Worm (Caenorhabditis elegans) whole organism, young adult: ENCODE data around the gene mrpl-41.

ENCODE experiments used
- B0019.2 ChIP-seq: fragments of 200-800 bp; sonication (Bioruptor generic); conservative IDR thresholded peaks from 2 replicates; pipeline ENCODE4 v1.3.6; 2022; ENCODE audit warnings: missing genetic modification reagents, missing genetic modification characterization, missing compliant biosample characterization
- C06A6.2 ChIP-seq: fragments of 200-800 bp; sonication (Bioruptor generic); conservative IDR thresholded peaks from 2 replicates; pipeline ENCODE4 v1.3.6; 2022; ENCODE audit warnings: missing genetic modification characterization, missing compliant biosample characterization
- C17E4.6 ChIP-seq: fragments of 200-800 bp; sonication (Bioruptor generic); IDR thresholded peaks from 2 replicates; pipeline ENCODE4 v1.3.6; 2022; ENCODE audit warnings: missing genetic modification reagents, missing genetic modification characterization, missing compliant biosample characterization
- F10E7.11 ChIP-seq: sonication (generic microtip); optimal IDR thresholded peaks from 2 replicates; lab custom pipeline; 2017; ENCODE audit warnings: mild to moderate bottlenecking, missing genetic modification characterization, moderate library complexity, missing compliant biosample characterization
- F23B12.7 ChIP-seq: sonication (generic microtip); optimal IDR thresholded peaks from 2 replicates; lab custom pipeline; 2017; ENCODE audit warnings: missing genetic modification characterization, mild to moderate bottlenecking, missing compliant biosample characterization, antibody characterized with exemption, moderate library complexity; ENCODE audit not compliant: insufficient read depth
- F39B2.1 ChIP-seq: fragments of 200-800 bp; sonication (Bioruptor generic); IDR thresholded peaks from 2 replicates; pipeline ENCODE4 v1.3.6; 2022; ENCODE audit warnings: missing genetic modification reagents, missing genetic modification characterization, missing compliant biosample characterization
- F52B5.7 ChIP-seq: sonication (generic microtip); optimal IDR thresholded peaks from 2 replicates; lab custom pipeline; 2016; ENCODE audit warnings: mild to moderate bottlenecking, missing genetic modification characterization, missing compliant biosample characterization
- F57C9.4 ChIP-seq: sonication (generic microtip); optimal IDR thresholded peaks from 2 replicates; lab custom pipeline; 2017; ENCODE audit warnings: mild to moderate bottlenecking, missing genetic modification characterization, missing compliant biosample characterization
- K12H6.12 ChIP-seq: fragments of 200-800 bp; sonication (Bioruptor generic); optimal IDR thresholded peaks from 2 replicates; lab custom pipeline; 2018; ENCODE audit warnings: mild to moderate bottlenecking, missing genetic modification characterization, missing compliant biosample characterization
- Y79H2A.3 ChIP-seq: fragments of 200-800 bp; sonication (Bioruptor generic); conservative IDR thresholded peaks from 2 replicates; pipeline ENCODE4 v1.3.6; 2022; ENCODE audit warnings: missing genetic modification reagents, missing genetic modification characterization, missing compliant biosample characterization
- akir-1 ChIP-seq: fragments of 200-800 bp; sonication (Bioruptor generic); optimal IDR thresholded peaks from 2 replicates; lab custom pipeline; 2018; ENCODE audit warnings: mild to moderate bottlenecking, missing genetic modification characterization, moderate library complexity, missing compliant biosample characterization
- aptf-2 ChIP-seq: fragments of 200-800 bp; sonication (Bioruptor generic); conservative IDR thresholded peaks from 2 replicates; pipeline ENCODE4 v1.3.6; 2022; ENCODE audit warnings: missing genetic modification reagents, missing genetic modification characterization, missing compliant biosample characterization
- aptf-3 ChIP-seq: fragments of 200-800 bp; sonication (Bioruptor generic); IDR thresholded peaks from 2 replicates; pipeline ENCODE4 v1.3.6; 2022; ENCODE audit warnings: missing genetic modification characterization, missing compliant biosample characterization
- athp-1 ChIP-seq: sonication (generic microtip); optimal IDR thresholded peaks from 2 replicates; lab custom pipeline; 2017; ENCODE audit warnings: mild to moderate bottlenecking, missing genetic modification characterization, missing compliant biosample characterization
- attf-6 ChIP-seq: fragments of 200-800 bp; sonication (Bioruptor generic); IDR thresholded peaks from 2 replicates; pipeline ENCODE4 v1.3.6; 2022; ENCODE audit warnings: missing genetic modification reagents, missing genetic modification characterization, missing compliant biosample characterization
- ccch-3 ChIP-seq: fragments of 200-800 bp; sonication (Bioruptor generic); optimal IDR thresholded peaks from 2 replicates; lab custom pipeline; 2018; ENCODE audit warnings: mild to moderate bottlenecking, missing genetic modification characterization, missing compliant biosample characterization
- cebp-1 ChIP-seq, 2 experiments: fragments of 200-800 bp in 1 of 2; sonication (Bioruptor generic) in 1 of 2; sonication (generic microtip) in 1 of 2; IDR thresholded peaks in 1 of 2; optimal IDR thresholded peaks in 1 of 2; 2 replicates each; pipeline versions ENCODE4 v1.3.6 to Lab custom; 2017 to 2022; ENCODE audit warnings: missing compliant biosample characterization in 2 of 2, missing genetic modification characterization in 2 of 2, mild to moderate bottlenecking in 1 of 2, missing genetic modification reagents in 1 of 2, moderate library complexity in 1 of 2
- ceh-100 ChIP-seq: fragments of 200-800 bp; sonication (Bioruptor generic); IDR thresholded peaks from 2 replicates; pipeline ENCODE4 v1.3.6; 2022; ENCODE audit warnings: missing genetic modification reagents, missing genetic modification characterization, missing compliant biosample characterization
- ceh-58 ChIP-seq: fragments of 200-800 bp; sonication (Bioruptor generic); IDR thresholded peaks from 2 replicates; pipeline ENCODE4 v1.3.6; 2022; ENCODE audit warnings: missing genetic modification characterization, missing compliant biosample characterization
- egl-44 ChIP-seq: fragments of 200-800 bp; sonication (Bioruptor generic); IDR thresholded peaks from 2 replicates; pipeline ENCODE4 v1.3.6; 2022; ENCODE audit warnings: missing genetic modification reagents, missing genetic modification characterization, missing compliant biosample characterization
- ekl-4 ChIP-seq: fragments of 200-800 bp; sonication (Bioruptor generic); IDR thresholded peaks from 2 replicates; pipeline ENCODE4 v1.3.6; 2022; ENCODE audit warnings: missing genetic modification reagents, missing genetic modification characterization, missing compliant biosample characterization
- ets-4 ChIP-seq: fragments of 200-800 bp; sonication (Bioruptor generic); optimal IDR thresholded peaks from 2 replicates; lab custom pipeline; 2018; ENCODE audit warnings: mild to moderate bottlenecking, missing genetic modification characterization, missing compliant biosample characterization
- fkh-3 ChIP-seq: sonication (generic microtip); optimal IDR thresholded peaks from 2 replicates; lab custom pipeline; 2016; ENCODE audit warnings: mild to moderate bottlenecking, missing genetic modification characterization, missing compliant biosample characterization
- him-1 ChIP-seq: sonication (generic microtip); optimal IDR thresholded peaks from 2 replicates; lab custom pipeline; 2016; ENCODE audit warnings: missing genotype, missing genetic modification reagents, missing genetic modification characterization, missing compliant biosample characterization
- hmg-20 ChIP-seq: fragments of 200-800 bp; sonication (Bioruptor generic); IDR thresholded peaks from 2 replicates; pipeline ENCODE4 v1.3.6; 2022; ENCODE audit warnings: missing genetic modification reagents, missing genetic modification characterization, missing compliant biosample characterization
- lag-1 ChIP-seq: fragments of 200-800 bp; sonication (Bioruptor generic); IDR thresholded peaks from 2 replicates; pipeline ENCODE4 v1.3.6; 2022; ENCODE audit warnings: missing genetic modification reagents, missing genetic modification characterization, missing compliant biosample characterization
- let-607 ChIP-seq, 2 experiments: fragments of 200-800 bp in 1 of 2; sonication (Bioruptor generic) in 1 of 2; sonication (generic microtip) in 1 of 2; optimal IDR thresholded peaks; 2 replicates each; lab custom pipeline; 2016 to 2018; ENCODE audit warnings: mild to moderate bottlenecking in 2 of 2, missing compliant biosample characterization in 2 of 2, missing genetic modification characterization in 2 of 2, moderate library complexity in 2 of 2, missing genotype in 1 of 2
- lin-35 ChIP-seq, 3 experiments: fragments of 150-350 bp in 2 of 3; sonication (generic microtip) in 1 of 3; optimal IDR thresholded peaks; 2 replicates each; lab custom pipeline; 2014 to 2018; ENCODE audit warnings: missing biosample characterization in 3 of 3, missing genetic modification characterization in 3 of 3, missing genetic modification reagents in 3 of 3
- lin-54 ChIP-seq: fragments of 200-800 bp; sonication (Bioruptor generic); optimal IDR thresholded peaks from 2 replicates; lab custom pipeline; 2018; ENCODE audit warnings: mild to moderate bottlenecking, missing genetic modification characterization, missing compliant biosample characterization
- lir-1 ChIP-seq: fragments of 200-800 bp; sonication (Bioruptor generic); conservative IDR thresholded peaks from 2 replicates; pipeline ENCODE4 v1.3.6; 2022; ENCODE audit warnings: missing genetic modification reagents, missing genetic modification characterization, missing compliant biosample characterization
- lsl-1 ChIP-seq: fragments of 200-800 bp; sonication (Bioruptor generic); optimal IDR thresholded peaks from 2 replicates; lab custom pipeline; 2018; ENCODE audit warnings: mild to moderate bottlenecking, missing genetic modification characterization, moderate library complexity, missing compliant biosample characterization
- madf-3 ChIP-seq: fragments of 200-800 bp; sonication (Bioruptor generic); IDR thresholded peaks from 2 replicates; pipeline ENCODE4 v1.3.6; 2022; ENCODE audit warnings: missing genetic modification reagents, missing genetic modification characterization, missing compliant biosample characterization
- madf-8 ChIP-seq: fragments of 200-800 bp; sonication (Bioruptor generic); conservative IDR thresholded peaks from 2 replicates; pipeline ENCODE4 v1.3.6; 2022; ENCODE audit warnings: missing genetic modification reagents, missing genetic modification characterization, missing compliant biosample characterization
- mes-4 ChIP-seq: sonication (generic microtip); optimal IDR thresholded peaks from 2 replicates; lab custom pipeline; 2016; ENCODE audit warnings: missing genotype, missing genetic modification characterization, missing compliant biosample characterization
- nfya-2 ChIP-seq: fragments of 200-800 bp; sonication (Bioruptor generic); IDR thresholded peaks from 2 replicates; pipeline ENCODE4 v1.3.6; 2022; ENCODE audit warnings: missing genetic modification reagents, missing genetic modification characterization, missing compliant biosample characterization
- nhr-179 ChIP-seq: sonication (generic microtip); optimal IDR thresholded peaks from 2 replicates; lab custom pipeline; 2016; ENCODE audit warnings: mild to moderate bottlenecking, missing genetic modification characterization, missing compliant biosample characterization
- nhr-80 ChIP-seq: sonication (generic microtip); optimal IDR thresholded peaks from 2 replicates; lab custom pipeline; 2016; ENCODE audit warnings: missing genetic modification characterization, missing compliant biosample characterization
- pbrm-1 ChIP-seq: fragments of 200-800 bp; sonication (Bioruptor generic); IDR thresholded peaks from 2 replicates; pipeline ENCODE4 v1.3.6; 2022; ENCODE audit warnings: missing genetic modification reagents, missing genetic modification characterization, missing compliant biosample characterization
- pha-4 ChIP-seq: fragments of 150-350 bp; sonication (generic microtip); optimal IDR thresholded peaks from 2 replicates; lab custom pipeline; 2014; ENCODE audit warnings: missing biosample characterization, missing genetic modification reagents, missing genetic modification characterization
- repo-1 ChIP-seq: sonication (generic microtip); optimal IDR thresholded peaks from 2 replicates; lab custom pipeline; 2017; ENCODE audit warnings: mild to moderate bottlenecking, missing genetic modification characterization, missing compliant biosample characterization
- zim-3 ChIP-seq: sonication (generic microtip); optimal IDR thresholded peaks from 2 replicates; lab custom pipeline; 2017; ENCODE audit warnings: mild to moderate bottlenecking, missing genetic modification characterization, moderate library complexity, missing compliant biosample characterization
- ztf-3 ChIP-seq: fragments of 200-800 bp; sonication (Bioruptor generic); optimal IDR thresholded peaks from 2 replicates; lab custom pipeline; 2018; ENCODE audit warnings: mild to moderate bottlenecking, missing genetic modification characterization, missing compliant biosample characterization
- ztf-6 ChIP-seq: fragments of 200-800 bp; sonication (Bioruptor generic); IDR thresholded peaks from 2 replicates; pipeline ENCODE4 v1.3.6; 2022; ENCODE audit warnings: missing genetic modification reagents, missing genetic modification characterization, missing compliant biosample characterization

mrpl-41 gene

ce11 chrII:288705-289205 is at the start of gene mrpl-41:
mrpl-41 (plus strand) TSS chrII:288939.
- TF ChIP-seq C06A6.2 (GFP tag; lab: Robert Waterston, UW) (no peak), cebp-1 (GFP tag; IDR thresholded peaks at IDR 0.05; lab: Robert Waterston, UW) (no peak), cebp-1 (tag; optimal IDR thresholded peaks at IDR 0.05; lab: Kevin White, UChicago) (peak; percentile 28), lin-35 (GFP tag; optimal IDR thresholded peaks at IDR 0.05; lab: Kevin White, UChicago) (peak in 1 of 3 experiments; percentile 21), madf-3 (GFP tag; lab: Robert Waterston, UW) (no peak), Y79H2A.3 (GFP tag; lab: Robert Waterston, UW) (no peak), hmg-20 (GFP tag; lab: Robert Waterston, UW) (0 out of 2 replicates have a peak, but pooled peaks have one; percentile 30), ztf-6 (no peak), F52B5.7 (tag; lab: Kevin White, UChicago) (peak; percentile 43), athp-1 (tag; lab: Kevin White, UChicago) (peak; percentile 11), F57C9.4 (peak; percentile 3), F10E7.11 (tag; lab: Kevin White, UChicago) (peak; percentile 38), ekl-4 (GFP tag; lab: Robert Waterston, UW) (peak; percentile 53; the same call in 1 of the 2 replicates), attf-6 (no peak), F23B12.7 (tag; lab: Kevin White, UChicago) (no peak)

- no peak for TF ChIP-seq nhr-179 (tag; lab: Kevin White, UChicago)
- TF ChIP-seq nhr-80: peak; percentile 72
Observed at ce11 chrII:240043-240442, 48.7 kb upstream of the mrpl-41 start.

ce11 chrII:247736-248135 is 41.0 kb upstream of the mrpl-41 start:
- TF ChIP-seq K12H6.12 (tag; lab: Kevin White, UChicago) (no peak), ztf-3 (no peak), lir-1 (no peak), pbrm-1 (GFP tag; lab: Robert Waterston, UW) (no peak), him-1 (no peak), lin-35 (GFP tag; optimal IDR thresholded peaks at IDR 0.05; lab: Kevin White, UChicago) (no peak), repo-1 (tag; lab: Kevin White, UChicago) (no peak), C17E4.6 (GFP tag; lab: Robert Waterston, UW) (no peak), C06A6.2 (GFP tag; lab: Robert Waterston, UW) (no peak)

- peak; percentile 91 for TF ChIP-seq lin-54 (GFP tag; lab: Kevin White, UChicago)
- peak; percentile 18 for TF ChIP-seq akir-1 (GFP tag; lab: Kevin White, UChicago)
- no peak for TF ChIP-seq fkh-3 (tag; lab: Kevin White, UChicago)
- TF ChIP-seq nfya-2: no peak
- TF ChIP-seq F10E7.11 (tag; lab: Kevin White, UChicago): no peak
- peak; percentile 48 for TF ChIP-seq ccch-3
- no peak for TF ChIP-seq mes-4 (tag; lab: Kevin White, UChicago)
- TF ChIP-seq zim-3 (tag; lab: Kevin White, UChicago): peak; percentile 48
- peak; percentile 68; the same call in 1 of the 2 replicates for TF ChIP-seq aptf-2 (GFP tag; lab: Robert Waterston, UW)
- TF ChIP-seq pha-4 (tag; lab: Kevin White, UChicago): peak; percentile 65
- TF ChIP-seq aptf-3: no peak
- TF ChIP-seq pbrm-1 (GFP tag; lab: Robert Waterston, UW): peak; percentile 94
- TF ChIP-seq ets-4: peak; percentile 42
- peak in 1 of 2 experiments; percentile 59 for TF ChIP-seq let-607 (tag; optimal IDR thresholded peaks at IDR 0.05; lab: Kevin White, UChicago)
- peak; percentile 86 for TF ChIP-seq ceh-100 (GFP tag; lab: Robert Waterston, UW)
- TF ChIP-seq lsl-1 (GFP tag; lab: Kevin White, UChicago): peak; percentile 71
- TF ChIP-seq F39B2.1 (GFP tag; lab: Robert Waterston, UW): no peak
- TF ChIP-seq B0019.2 (GFP tag; lab: Robert Waterston, UW): peak; percentile 69
- TF ChIP-seq lag-1 (GFP tag; lab: Robert Waterston, UW): no peak
- peak; percentile 56 for TF ChIP-seq madf-8 (GFP tag; lab: Robert Waterston, UW)
- TF ChIP-seq ekl-4 (GFP tag; lab: Robert Waterston, UW): peak; percentile 88
- TF ChIP-seq egl-44: 0 out of 2 replicates have a peak, but pooled peaks have one; percentile 41
- no peak for TF ChIP-seq ceh-58 (GFP tag; lab: Robert Waterston, UW)
Observed at ce11 chrII:255124-255523, 33.6 kb upstream of the mrpl-41 start.
